Fruit fly (Drosophila melanogaster) whole organism: ENCODE data around the gene Ist1.

Experiments used
- CG8478 ChIP-seq: fragments of >200 bp; optimal IDR thresholded peaks from 2 replicates; lab custom pipeline; 2018; ENCODE audit warnings: inconsistent platforms
- Dll ChIP-seq: fragments of >200 bp; optimal IDR thresholded peaks from 2 replicates; lab custom pipeline; 2017
- EcR ChIP-seq, 2 experiments: fragments of >200 bp; optimal IDR thresholded peaks; 2 replicates each; lab custom pipeline; 2017; ENCODE audit warnings: missing biosample characterization in 2 of 2, missing genetic modification characterization in 2 of 2, missing genetic modification reagents in 2 of 2
- pan ChIP-seq: fragments of >200 bp; optimal IDR thresholded peaks from 2 replicates; lab custom pipeline; 2017
- psq ChIP-seq: fragments of >200 bp; optimal IDR thresholded peaks from 2 replicates; lab custom pipeline; 2017
- usp ChIP-seq: fragments of >200 bp; optimal IDR thresholded peaks from 2 replicates; lab custom pipeline; 2017; ENCODE audit warnings: missing biosample characterization, missing genetic modification characterization, mixed read lengths

Gene Ist1

DNA sequence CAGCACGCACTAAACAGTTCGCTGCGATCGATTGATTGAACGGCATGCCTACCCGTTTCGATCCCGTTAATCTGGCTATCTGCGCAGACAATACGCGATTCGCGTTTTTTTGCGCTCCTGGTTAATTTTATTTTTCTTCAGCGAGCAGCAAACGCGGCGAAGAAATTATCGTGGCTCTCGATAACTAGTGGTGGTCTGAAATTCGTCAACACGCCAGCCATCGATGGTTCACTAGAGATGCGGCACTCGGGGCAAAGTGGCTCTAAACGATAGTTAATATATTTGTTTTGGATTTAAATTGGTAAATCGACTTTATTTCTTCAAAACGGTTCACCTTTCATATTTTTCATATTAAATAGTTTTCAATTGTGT, 13.3 kb downstream of the Ist1 start, which contains the start of gene dikar:
dikar (minus strand) TSS at position 191 of the 372 bp plus-strand sequence.
- TF ChIP-seq Dll (lab: Kevin White, UChicago), result no peak
- TF ChIP-seq EcR (GFP tag; optimal IDR thresholded peaks at IDR 0.05; lab: Kevin White, UChicago), result no peak
- TF ChIP-seq CG8478 (lab: Kevin White, UChicago), result no peak

DNA sequence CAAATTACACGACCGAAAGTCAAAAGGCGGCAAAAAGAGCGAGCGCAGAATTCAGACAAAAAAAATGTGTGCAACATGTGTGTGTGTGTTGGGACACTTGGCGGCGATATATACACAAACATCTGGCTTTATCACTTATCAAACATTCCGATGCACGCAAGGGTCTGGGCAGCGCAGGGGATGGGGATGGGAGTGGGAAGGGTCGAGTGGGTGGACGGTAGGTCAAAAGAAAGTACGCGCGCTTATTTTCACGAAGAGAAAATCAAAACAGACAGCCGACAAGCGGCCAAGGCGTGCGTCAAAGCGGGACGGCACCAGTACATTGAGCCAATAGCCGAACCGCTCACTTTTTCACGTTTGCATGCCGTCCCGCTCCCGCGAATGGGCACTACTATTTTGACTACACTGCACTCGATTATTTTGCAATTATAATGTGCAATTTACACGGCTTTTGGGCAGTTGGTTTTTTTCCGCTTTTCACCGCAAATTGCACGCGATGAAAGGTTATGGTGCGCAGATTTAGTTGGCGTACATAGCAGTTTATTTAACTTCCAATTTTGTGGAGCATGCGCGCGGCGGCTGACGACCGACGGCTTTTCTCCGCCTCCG, 14.1 kb downstream of the Ist1 start:
- TF ChIP-seq Dll (lab: Kevin White, UChicago) (peak; percentile 49), pan (lab: Kevin White, UChicago) (no peak), EcR (GFP tag; optimal IDR thresholded peaks at IDR 0.05; lab: Kevin White, UChicago) (no peak), CG8478 (lab: Kevin White, UChicago) (peak; percentile 97), usp (GFP tag; lab: Kevin White, UChicago) (no peak), psq (lab: Kevin White, UChicago) (no peak)

DNA sequence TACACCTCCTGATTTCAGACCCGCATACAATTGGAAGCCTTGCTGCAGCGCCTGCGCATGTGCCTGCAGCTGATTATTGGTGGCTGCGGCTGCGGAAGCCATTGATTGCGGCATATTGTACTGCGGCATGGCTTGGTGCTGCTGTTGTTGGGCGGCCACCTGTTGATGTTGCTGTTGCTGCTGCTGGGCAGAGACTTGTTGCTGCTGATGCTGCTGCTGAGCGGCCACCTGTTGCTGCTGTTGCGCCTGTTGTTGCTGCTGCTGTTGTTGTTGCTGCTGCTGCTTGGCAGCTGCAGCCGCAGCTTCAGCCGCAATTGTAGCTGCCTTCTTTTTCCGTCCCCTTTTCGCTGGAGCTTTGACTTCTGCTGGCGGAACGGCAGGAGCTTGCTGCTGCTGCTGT, 25.2 kb downstream of the Ist1 start:
- no peak for TF ChIP-seq EcR (GFP tag; optimal IDR thresholded peaks at IDR 0.05; lab: Kevin White, UChicago)
- no peak for TF ChIP-seq CG8478 (lab: Kevin White, UChicago)
- TF ChIP-seq pan (lab: Kevin White, UChicago), result no peak
- no peak for TF ChIP-seq usp (GFP tag; lab: Kevin White, UChicago)
- no peak for TF ChIP-seq Dll (lab: Kevin White, UChicago)
- no peak for TF ChIP-seq psq (lab: Kevin White, UChicago)

DNA sequence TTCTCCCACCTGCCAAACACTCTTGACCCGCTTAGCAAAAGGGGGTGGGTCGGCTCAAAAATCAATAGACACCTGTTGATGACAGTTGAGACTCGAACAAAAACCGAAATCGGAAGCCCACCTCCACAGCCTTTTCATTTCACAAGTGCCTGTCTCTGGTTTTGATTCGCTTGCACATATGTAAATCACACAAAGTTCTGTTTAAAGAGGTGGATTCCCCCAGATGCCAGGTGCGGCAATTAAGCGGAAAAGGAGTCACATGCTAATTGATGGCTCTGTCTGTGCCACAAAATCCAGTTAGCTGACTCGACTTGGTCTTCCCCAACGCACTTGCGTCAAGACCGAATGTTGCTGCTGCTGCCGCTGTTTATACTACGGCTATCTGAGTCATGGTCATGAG, 31.8 kb downstream of the Ist1 start:
- TF ChIP-seq Dll (lab: Kevin White, UChicago) (no peak), CG8478 (lab: Kevin White, UChicago) (no peak), pan (lab: Kevin White, UChicago) (no peak)

DNA sequence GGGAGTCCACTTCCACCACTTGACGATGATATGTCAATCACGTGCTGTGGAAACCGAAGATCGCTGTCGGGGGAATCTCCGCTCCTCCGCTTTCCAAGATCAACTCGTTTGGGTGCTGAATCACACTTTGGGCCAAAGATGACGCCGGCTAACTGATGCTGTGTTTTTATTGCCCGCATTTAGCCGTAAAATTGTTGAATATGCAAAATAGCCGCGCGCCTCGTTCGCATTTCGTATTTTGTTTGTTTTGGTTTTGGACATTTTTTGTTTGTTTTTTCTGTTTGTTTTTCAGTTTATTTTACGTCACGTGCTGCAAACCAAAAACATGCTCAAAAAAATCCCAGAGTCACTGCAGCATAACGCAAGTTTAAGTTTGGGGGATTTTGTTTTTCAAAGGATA, 33.0 kb downstream of the Ist1 start:
- TF ChIP-seq psq (lab: Kevin White, UChicago) (no peak), pan (lab: Kevin White, UChicago) (no peak), usp (GFP tag; lab: Kevin White, UChicago) (no peak), Dll (lab: Kevin White, UChicago) (no peak), CG8478 (lab: Kevin White, UChicago) (no peak), EcR (GFP tag; optimal IDR thresholded peaks at IDR 0.05; lab: Kevin White, UChicago) (no peak)

DNA sequence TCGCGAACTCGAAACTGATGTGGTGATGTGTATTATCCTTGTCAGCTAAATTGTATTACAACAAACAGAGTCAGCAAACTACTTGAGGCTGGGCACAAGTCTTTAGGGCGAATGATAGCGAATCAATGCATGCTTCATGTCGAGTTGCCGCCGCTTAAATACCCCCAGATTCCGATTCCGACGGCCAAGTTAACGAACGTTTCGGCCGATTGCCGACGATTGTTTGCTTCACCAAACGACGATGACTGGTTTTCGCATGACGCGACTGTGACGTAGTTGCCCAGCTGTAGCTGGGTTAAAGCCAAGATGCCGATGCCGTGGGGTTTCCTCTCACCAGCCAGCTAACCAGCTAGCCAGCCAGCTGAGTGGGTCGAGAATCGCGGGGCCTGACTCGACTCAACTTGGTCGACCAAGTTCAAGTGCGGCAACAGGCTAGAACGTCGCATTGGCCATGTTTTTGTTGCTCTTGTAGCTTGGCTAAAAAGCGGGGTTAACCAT, 36.9 kb downstream of the Ist1 start, which contains the start of gene ple:
ple (minus strand) TSS at position 134 of the 498 bp plus-strand sequence.
- no peak for TF ChIP-seq EcR (GFP tag; optimal IDR thresholded peaks at IDR 0.05; lab: Kevin White, UChicago)
- no peak for TF ChIP-seq pan (lab: Kevin White, UChicago)
- no peak for TF ChIP-seq Dll (lab: Kevin White, UChicago)
- no peak for TF ChIP-seq psq (lab: Kevin White, UChicago)
- no peak for TF ChIP-seq usp (GFP tag; lab: Kevin White, UChicago)
- TF ChIP-seq CG8478 (lab: Kevin White, UChicago), result no peak

DNA sequence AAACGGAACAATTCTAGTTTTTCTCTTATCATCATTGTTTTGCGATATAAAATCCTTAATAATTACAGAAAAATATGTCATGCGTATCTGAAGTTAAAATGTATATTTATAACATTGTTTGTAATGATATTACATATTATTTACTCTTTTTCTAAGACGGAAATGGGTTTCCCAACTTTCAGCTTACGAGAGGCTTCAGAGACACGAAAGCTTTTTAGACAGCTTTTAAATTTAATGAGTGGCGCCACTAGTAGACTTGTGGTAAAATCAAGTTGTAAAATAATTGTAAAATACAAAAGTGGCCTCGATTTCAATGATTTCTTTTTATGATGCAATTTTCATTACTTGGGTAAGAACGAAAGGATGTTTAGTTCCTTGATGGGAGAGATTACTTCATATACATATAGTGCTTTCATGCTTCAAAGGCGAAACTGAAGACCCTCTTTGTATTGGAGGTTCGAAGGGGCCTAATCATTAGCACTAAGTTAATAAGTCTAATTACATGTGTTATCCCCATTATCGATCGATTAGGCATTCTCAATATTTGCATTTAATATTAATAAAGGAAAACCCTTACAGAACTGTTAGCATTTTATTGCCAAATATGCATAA, 47.2 kb downstream of the Ist1 start:
- TF ChIP-seq usp (GFP tag; lab: Kevin White, UChicago) (no peak), CG8478 (lab: Kevin White, UChicago) (no peak), EcR (GFP tag; optimal IDR thresholded peaks at IDR 0.05; lab: Kevin White, UChicago) (no peak), psq (lab: Kevin White, UChicago) (no peak), pan (lab: Kevin White, UChicago) (no peak), Dll (lab: Kevin White, UChicago) (no peak)

DNA sequence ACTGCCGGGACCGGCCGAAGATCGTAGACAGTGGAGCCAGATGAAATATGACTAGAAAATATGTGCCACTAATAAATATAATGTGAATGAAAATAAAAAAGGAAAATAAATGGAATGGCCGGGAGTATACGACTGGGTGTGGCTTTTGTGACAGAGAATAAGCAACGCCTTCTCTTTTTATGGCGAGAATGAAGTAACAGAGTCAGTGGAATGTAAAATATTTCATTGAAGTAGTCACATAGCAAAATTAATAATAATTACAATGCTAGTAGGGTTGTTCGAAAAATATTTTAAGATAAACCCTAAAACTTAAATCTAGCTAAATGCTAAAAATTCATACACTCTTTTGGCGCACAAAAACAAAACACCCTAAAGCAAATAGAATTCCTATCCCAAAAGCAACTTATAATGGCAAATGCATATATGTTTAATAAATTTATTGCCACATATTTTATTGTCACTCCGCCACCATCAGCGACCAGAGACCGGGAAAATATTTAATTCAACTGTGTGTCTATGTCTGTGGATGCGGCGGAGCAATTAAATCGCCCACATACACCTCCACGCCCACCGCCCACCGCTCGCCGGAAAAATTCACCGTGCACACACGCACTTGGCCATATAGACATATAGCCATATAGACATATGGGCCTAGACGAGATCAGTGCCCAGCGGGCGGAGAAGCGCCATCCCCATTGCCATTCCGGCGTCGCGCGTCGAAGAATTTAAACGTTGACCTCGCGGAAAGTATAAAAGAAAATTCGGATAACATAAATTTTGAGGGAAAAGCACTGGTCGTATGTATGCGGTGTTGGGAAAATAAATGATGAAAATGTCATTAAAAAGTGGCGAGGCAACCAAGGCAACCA, 49.3 kb downstream of the Ist1 start:
- TF ChIP-seq Dll (lab: Kevin White, UChicago) (no peak), pan (lab: Kevin White, UChicago) (no peak), psq (lab: Kevin White, UChicago) (no peak), EcR (GFP tag; optimal IDR thresholded peaks at IDR 0.05; lab: Kevin White, UChicago) (no peak), usp (GFP tag; lab: Kevin White, UChicago) (no peak), CG8478 (lab: Kevin White, UChicago) (no peak)

DNA sequence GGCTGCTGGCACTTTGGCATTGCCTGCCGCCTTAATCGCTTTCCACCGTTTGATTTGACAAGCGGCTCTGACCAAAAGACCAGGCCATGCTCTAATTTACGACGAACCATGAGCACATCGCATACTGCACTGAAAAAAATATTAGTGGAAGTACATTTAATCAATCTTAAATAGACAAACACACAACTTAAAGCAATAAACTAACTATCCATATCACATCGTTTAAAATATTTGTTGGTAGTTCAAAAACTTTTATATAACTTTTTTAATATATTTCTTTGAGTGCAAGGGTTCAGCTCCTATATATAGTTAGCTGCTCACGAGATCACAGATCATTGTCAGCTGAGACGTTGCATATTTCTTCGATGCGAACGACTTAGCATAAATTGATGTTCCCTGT, 50.4 kb downstream of the Ist1 start:
- no peak for TF ChIP-seq usp (GFP tag; lab: Kevin White, UChicago)
- TF ChIP-seq psq (lab: Kevin White, UChicago), result no peak
- no peak for TF ChIP-seq EcR (GFP tag; optimal IDR thresholded peaks at IDR 0.05; lab: Kevin White, UChicago)
- no peak for TF ChIP-seq pan (lab: Kevin White, UChicago)
- TF ChIP-seq Dll (lab: Kevin White, UChicago), result no peak
- TF ChIP-seq CG8478 (lab: Kevin White, UChicago), result no peak

DNA sequence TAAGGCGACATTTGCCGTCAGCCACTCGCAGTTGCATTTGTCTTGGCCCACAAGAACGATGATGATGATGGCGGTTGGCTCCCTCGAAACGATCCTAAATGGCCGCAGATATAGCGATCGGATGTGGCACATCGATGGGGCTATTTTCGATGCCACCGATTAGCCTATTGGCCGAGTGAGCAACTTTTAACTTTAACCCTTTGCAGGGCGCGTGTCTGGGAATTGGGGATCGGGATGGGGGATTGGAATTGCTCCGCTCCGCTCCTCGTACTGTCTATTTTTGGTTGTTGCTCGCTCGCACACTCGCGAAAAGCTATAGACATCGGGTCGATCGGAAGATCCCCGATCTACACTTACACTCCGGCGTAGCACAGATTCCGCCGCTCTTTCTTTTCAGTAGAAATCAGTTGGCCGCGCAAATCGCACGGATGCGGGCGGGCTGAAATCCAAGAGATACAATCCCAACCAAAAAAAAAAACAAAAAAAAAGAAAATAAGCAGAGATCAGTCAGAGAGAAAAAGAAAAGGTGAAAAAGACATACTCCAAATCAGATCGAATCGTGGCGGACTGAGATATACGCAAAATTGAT, 51.7 kb downstream of the Ist1 start, which contains the start of gene CG8519:
CG8519 (plus strand) TSS at position 393 of the 589 bp plus-strand sequence.
- TF ChIP-seq pan (lab: Kevin White, UChicago), result no peak
- no peak for TF ChIP-seq psq (lab: Kevin White, UChicago)
- no peak for TF ChIP-seq usp (GFP tag; lab: Kevin White, UChicago)
- no peak for TF ChIP-seq CG8478 (lab: Kevin White, UChicago)
- no peak for TF ChIP-seq Dll (lab: Kevin White, UChicago)
- TF ChIP-seq EcR (GFP tag; optimal IDR thresholded peaks at IDR 0.05; lab: Kevin White, UChicago), result no peak
